Worm (Caenorhabditis elegans) whole organism, L1 larva: ENCODE results near the gene ZK105.1.

Experiments used
- C04F5.9 ChIP-seq: sonication (generic microtip); optimal IDR thresholded peaks from 2 replicates; lab custom pipeline; 2016; ENCODE audit warnings: missing genetic modification characterization, missing compliant biosample characterization
- F16B12.6 ChIP-seq: fragments of 150-350 bp; optimal IDR thresholded peaks from 2 replicates; lab custom pipeline; 2014; ENCODE audit warnings: missing biosample characterization, missing genetic modification characterization
- blmp-1 ChIP-seq: fragments of 150-350 bp; optimal IDR thresholded peaks from 2 replicates; lab custom pipeline; 2014; ENCODE audit warnings: missing biosample characterization, missing genetic modification characterization
- ces-1 ChIP-seq: fragments of 150-350 bp; optimal IDR thresholded peaks from 2 replicates; lab custom pipeline; 2014; ENCODE audit warnings: missing biosample characterization, missing genetic modification reagents, missing genetic modification characterization
- egl-13 ChIP-seq: sonication (generic microtip); optimal IDR thresholded peaks from 2 replicates; lab custom pipeline; 2016; ENCODE audit warnings: missing genotype, missing genetic modification reagents, missing genetic modification characterization, missing compliant biosample characterization
- egl-27 ChIP-seq, 2 experiments: fragments of 150-350 bp in 1 of 2; sonication (generic microtip); optimal IDR thresholded peaks; 3 replicates each; lab custom pipeline; 2017 to 2018; ENCODE audit warnings: missing biosample characterization in 2 of 2, missing genetic modification characterization in 2 of 2, missing genetic modification reagents in 2 of 2
- elt-2 ChIP-seq: sonication (generic microtip); optimal IDR thresholded peaks from 2 replicates; lab custom pipeline; 2016; ENCODE audit warnings: missing genetic modification characterization, mild to moderate bottlenecking, inconsistent platforms, missing compliant biosample characterization, missing genetic modification reagents
- lin-14 ChIP-seq: fragments of 200-800 bp; sonication (Bioruptor generic); optimal IDR thresholded peaks from 2 replicates; lab custom pipeline; 2018; ENCODE audit warnings: mild to moderate bottlenecking, missing genetic modification characterization, moderate library complexity, missing compliant biosample characterization
- nhr-19 ChIP-seq: fragments of 200-800 bp; sonication (Bioruptor generic); conservative IDR thresholded peaks from 2 replicates; pipeline ENCODE4 v1.3.6; 2022; ENCODE audit warnings: missing genetic modification characterization, missing compliant biosample characterization
- nhr-237 ChIP-seq: fragments of 150-350 bp; optimal IDR thresholded peaks from 2 replicates; lab custom pipeline; 2014; ENCODE audit warnings: missing biosample characterization, missing genetic modification characterization
- pax-3 ChIP-seq: fragments of 200-800 bp; sonication (Bioruptor generic); optimal IDR thresholded peaks from 2 replicates; lab custom pipeline; 2018; ENCODE audit warnings: mild to moderate bottlenecking, missing genetic modification characterization, moderate library complexity, missing compliant biosample characterization
- ztf-11 ChIP-seq, 2 experiments: sonication (generic microtip); optimal IDR thresholded peaks; 2 replicates each; lab custom pipeline; 2016 to 2017; ENCODE audit warnings: missing genetic modification characterization in 2 of 2, missing biosample characterization in 1 of 2, missing compliant biosample characterization in 1 of 2

ce11 chrV:7741918-7742317, 28.1 kb downstream of the ZK105.1 start:
- TF ChIP-seq nhr-19 (GFP tag; lab: Robert Waterston, UW), result no peak
- TF ChIP-seq C04F5.9 (tag; lab: Kevin White, UChicago), result no peak
- TF ChIP-seq pax-3, result no peak
- no peak for TF ChIP-seq lin-14 (GFP tag; lab: Kevin White, UChicago)
- no peak for TF ChIP-seq elt-2 (tag; lab: Kevin White, UChicago)
- TF ChIP-seq egl-27 (tag; optimal IDR thresholded peaks at IDR 0.05; lab: Kevin White, UChicago), result no peak
- TF ChIP-seq ztf-11 (tag; optimal IDR thresholded peaks at IDR 0.05; lab: Kevin White, UChicago), result no peak
- TF ChIP-seq ces-1 (GFP tag; lab: Kevin White, UChicago), result no peak
- no peak for TF ChIP-seq F16B12.6 (tag; lab: Kevin White, UChicago)
- peak; percentile 2 for TF ChIP-seq blmp-1
- no peak for TF ChIP-seq nhr-237 (tag; lab: Kevin White, UChicago)
- no peak for TF ChIP-seq egl-13
